Worm (Caenorhabditis elegans): ENCODE measurements around the gene ztf-29.
A peak's percentile ranks its signal among the peaks of the same experiment; 100 is the strongest.

- TF ChIP-seq ama-1 (optimal IDR thresholded peaks at IDR 0.05): no peak
- TF ChIP-seq F13C5.2 (tag; optimal IDR thresholded peaks at IDR 0.05): no peak
- no peak for TF ChIP-seq hmg-4 (GFP tag; optimal IDR thresholded peaks at IDR 0.05)
- no peak for TF ChIP-seq hmbx-1 (tag; optimal IDR thresholded peaks at IDR 0.05)
- no peak for TF ChIP-seq tbx-37 (GFP tag; conservative IDR thresholded peaks at IDR 0.05)
- no peak for TF ChIP-seq B0310.2 (tag; optimal IDR thresholded peaks at IDR 0.05)
- no peak for TF ChIP-seq hnd-1 (tag; optimal IDR thresholded peaks at IDR 0.05)
- TF ChIP-seq ceh-36 (tag; optimal IDR thresholded peaks at IDR 0.05): no peak
- no peak for TF ChIP-seq scrt-1 (GFP tag; IDR thresholded peaks at IDR 0.05)
- 0 out of 2 replicates have a peak, but pooled peaks have one; percentile 44 for TF ChIP-seq pes-1 (GFP tag; IDR thresholded peaks at IDR 0.05)
- no peak for TF ChIP-seq tra-4 (tag; optimal IDR thresholded peaks at IDR 0.05)
These were observed 50.8 kb downstream of the ztf-29 start for ce11 chrIII:11611618-11612247.

All from whole organism, early embryonic.